Worm (Caenorhabditis elegans): ENCODE data around the gene C18A3.7.

ce11 chrII:5710835-5711234, 19.4 kb downstream of the C18A3.7 start:
- no peak for TF ChIP-seq unc-62 (GFP tag; optimal IDR thresholded peaks at IDR 0.05)
- TF ChIP-seq pha-4 (tag; optimal IDR thresholded peaks at IDR 0.05), result no peak
- no peak for TF ChIP-seq Y56A3A.18 (GFP tag; IDR thresholded peaks at IDR 0.05)
- no peak for TF ChIP-seq lsl-1 (GFP tag; optimal IDR thresholded peaks at IDR 0.05)
- no peak for TF ChIP-seq repo-1 (tag; optimal IDR thresholded peaks at IDR 0.05)

All from whole organism, young adult.